Worm (Caenorhabditis elegans) whole organism, early embryonic: ENCODE measurements around the gene Y47G7B.2.

ENCODE experiments used
- B0310.2 ChIP-seq: sonication (generic microtip); optimal IDR thresholded peaks from 2 replicates; lab custom pipeline; 2016; ENCODE audit warnings: mild to moderate bottlenecking, missing genetic modification characterization, missing compliant biosample characterization
- F13C5.2 ChIP-seq: sonication (generic microtip); optimal IDR thresholded peaks from 2 replicates; lab custom pipeline; 2017; ENCODE audit warnings: mild to moderate bottlenecking, missing genetic modification characterization, inconsistent platforms, missing compliant biosample characterization
- aly-1 ChIP-seq: sonication (generic microtip); optimal IDR thresholded peaks from 2 replicates; lab custom pipeline; 2016; ENCODE audit warnings: missing genetic modification characterization, missing compliant biosample characterization
- ama-1 ChIP-seq: fragments of 150-350 bp; optimal IDR thresholded peaks from 2 replicates; lab custom pipeline; 2014
- ceh-13 ChIP-seq: fragments of 200-800 bp; sonication (Bioruptor generic); optimal IDR thresholded peaks from 2 replicates; lab custom pipeline; 2018; ENCODE audit warnings: mild to moderate bottlenecking, missing genetic modification characterization, missing compliant biosample characterization
- ceh-36 ChIP-seq: sonication (generic microtip); optimal IDR thresholded peaks from 2 replicates; lab custom pipeline; 2016; ENCODE audit warnings: missing genetic modification characterization, inconsistent platforms, missing compliant biosample characterization
- ets-7 ChIP-seq: sonication (generic microtip); optimal IDR thresholded peaks from 2 replicates; lab custom pipeline; 2016; ENCODE audit warnings: missing genotype, missing genetic modification characterization, missing compliant biosample characterization
- flt-1 ChIP-seq: fragments of 200-800 bp; sonication (Bioruptor generic); IDR thresholded peaks from 2 replicates; pipeline ENCODE4 v1.3.6; 2022; ENCODE audit warnings: missing genetic modification characterization, missing compliant biosample characterization
- hmbx-1 ChIP-seq: sonication (generic microtip); optimal IDR thresholded peaks from 2 replicates; lab custom pipeline; 2016; ENCODE audit warnings: mild to moderate bottlenecking, missing genetic modification characterization, missing compliant biosample characterization
- hmg-4 ChIP-seq: fragments of 200-800 bp; sonication (Bioruptor generic); optimal IDR thresholded peaks from 2 replicates; lab custom pipeline; 2018; ENCODE audit warnings: mild to moderate bottlenecking, missing genetic modification characterization, missing compliant biosample characterization
- hnd-1 ChIP-seq: sonication (generic microtip); optimal IDR thresholded peaks from 2 replicates; lab custom pipeline; 2016; ENCODE audit warnings: missing genetic modification characterization, missing compliant biosample characterization
- pes-1 ChIP-seq: fragments of 200-800 bp; sonication (Bioruptor generic); IDR thresholded peaks from 2 replicates; pipeline ENCODE4 v1.3.6; 2022; ENCODE audit warnings: missing genetic modification reagents, missing genetic modification characterization, missing compliant biosample characterization
- scrt-1 ChIP-seq: fragments of 200-800 bp; sonication (Bioruptor generic); IDR thresholded peaks from 2 replicates; pipeline ENCODE4 v1.3.6; 2022; ENCODE audit warnings: missing genetic modification characterization, missing compliant biosample characterization
- sea-1 ChIP-seq: fragments of 200-800 bp; sonication (Bioruptor generic); conservative IDR thresholded peaks from 2 replicates; pipeline ENCODE4 v1.3.6; 2022; ENCODE audit warnings: missing genetic modification characterization, missing compliant biosample characterization
- tbx-11 ChIP-seq: fragments of 200-800 bp; sonication (Bioruptor generic); IDR thresholded peaks from 2 replicates; pipeline ENCODE4 v1.3.6; 2022; ENCODE audit warnings: missing genetic modification characterization, missing compliant biosample characterization
- tbx-37 ChIP-seq: fragments of 200-800 bp; sonication (Bioruptor generic); conservative IDR thresholded peaks from 2 replicates; pipeline ENCODE4 v1.3.6; 2022; ENCODE audit warnings: missing genetic modification reagents, missing genetic modification characterization, missing compliant biosample characterization
- tra-4 ChIP-seq: sonication (generic microtip); optimal IDR thresholded peaks from 2 replicates; lab custom pipeline; 2017; ENCODE audit warnings: missing genetic modification characterization, missing compliant biosample characterization

Gene Y47G7B.2

ce11 chrII:2707872-2708271 lies at the start of gene Y47G7B.2:
Y47G7B.2 (minus strand) TSS chrII:2708014.
- TF ChIP-seq tbx-11 (no peak), hmbx-1 (tag; lab: Kevin White, UChicago) (no peak), flt-1 (GFP tag; lab: Robert Waterston, UW) (no peak), pes-1 (no peak), aly-1 (tag; lab: Kevin White, UChicago) (no peak), tbx-37 (GFP tag; lab: Robert Waterston, UW) (no peak), ceh-36 (no peak)

- TF ChIP-seq ceh-36 (no peak), flt-1 (GFP tag; lab: Robert Waterston, UW) (no peak), scrt-1 (GFP tag; lab: Robert Waterston, UW) (no peak), ets-7 (tag; lab: Kevin White, UChicago) (no peak), hmbx-1 (tag; lab: Kevin White, UChicago) (no peak), pes-1 (no peak), hmg-4 (GFP tag; lab: Kevin White, UChicago) (no peak), tbx-37 (GFP tag; lab: Robert Waterston, UW) (no peak), aly-1 (tag; lab: Kevin White, UChicago) (no peak), ama-1 (lab: Kevin White, UChicago) (no peak), hnd-1 (no peak), F13C5.2 (tag; lab: Kevin White, UChicago) (no peak), ceh-13 (GFP tag; lab: Kevin White, UChicago) (no peak)
Observed at ce11 chrII:2756351-2756750, 48.5 kb upstream of the Y47G7B.2 start.

ce11 chrII:2754595-2754994 lies 46.8 kb upstream of the Y47G7B.2 start:
- TF ChIP-seq scrt-1 (GFP tag; lab: Robert Waterston, UW) (no peak), sea-1 (GFP tag; lab: Robert Waterston, UW) (no peak), ceh-13 (GFP tag; lab: Kevin White, UChicago) (no peak), tbx-11 (no peak), ceh-36 (no peak), hmg-4 (GFP tag; lab: Kevin White, UChicago) (no peak), B0310.2 (tag; lab: Kevin White, UChicago) (no peak), ama-1 (lab: Kevin White, UChicago) (no peak), tbx-37 (GFP tag; lab: Robert Waterston, UW) (no peak), hmbx-1 (tag; lab: Kevin White, UChicago) (no peak)

ce11 chrII:2752999-2753398 lies 45.2 kb upstream of the Y47G7B.2 start, which contains the start of gene F29A7.3:
F29A7.3 (plus strand) TSS chrII:2753299.
- no peak for TF ChIP-seq ets-7 (tag; lab: Kevin White, UChicago)
- TF ChIP-seq F13C5.2 (tag; lab: Kevin White, UChicago) = no peak
- TF ChIP-seq scrt-1 (GFP tag; lab: Robert Waterston, UW) = no peak

- TF ChIP-seq tra-4 = no peak
- TF ChIP-seq hnd-1 = no peak
- TF ChIP-seq pes-1 = 0 out of 2 replicates have a peak, but pooled peaks have one; percentile 58
- TF ChIP-seq ets-7 (tag; lab: Kevin White, UChicago) = no peak
Observed at ce11 chrII:2752536-2752935, 44.7 kb upstream of the Y47G7B.2 start, which contains the start of gene F29A7.6. F29A7.6 (minus strand) TSS chrII:2752611.

ce11 chrII:2751278-2751677 lies 43.5 kb upstream of the Y47G7B.2 start:
- TF ChIP-seq F13C5.2 (tag; lab: Kevin White, UChicago) = no peak
- TF ChIP-seq ceh-13 (GFP tag; lab: Kevin White, UChicago) = no peak
- TF ChIP-seq hmg-4 (GFP tag; lab: Kevin White, UChicago) = no peak
- no peak for TF ChIP-seq aly-1 (tag; lab: Kevin White, UChicago)
- no peak for TF ChIP-seq hmbx-1 (tag; lab: Kevin White, UChicago)
- TF ChIP-seq flt-1 (GFP tag; lab: Robert Waterston, UW) = no peak
- no peak for TF ChIP-seq sea-1 (GFP tag; lab: Robert Waterston, UW)
- no peak for TF ChIP-seq pes-1
- TF ChIP-seq scrt-1 (GFP tag; lab: Robert Waterston, UW) = no peak
- TF ChIP-seq tra-4 = no peak
- no peak for TF ChIP-seq B0310.2 (tag; lab: Kevin White, UChicago)
- TF ChIP-seq hnd-1 = no peak
- TF ChIP-seq ceh-36 = no peak
- TF ChIP-seq tbx-37 (GFP tag; lab: Robert Waterston, UW) = no peak
- TF ChIP-seq tbx-11 = no peak
- TF ChIP-seq ets-7 (tag; lab: Kevin White, UChicago) = no peak
- TF ChIP-seq ama-1 (lab: Kevin White, UChicago) = no peak

ce11 chrII:2749595-2750048 lies 41.8 kb upstream of the Y47G7B.2 start, which contains the start of gene F29A7.4:
F29A7.4 (plus strand) TSS chrII:2749998.
- TF ChIP-seq tbx-11 (no peak), sea-1 (GFP tag; lab: Robert Waterston, UW) (no peak), ets-7 (tag; lab: Kevin White, UChicago) (no peak), aly-1 (tag; lab: Kevin White, UChicago) (no peak), F13C5.2 (tag; lab: Kevin White, UChicago) (no peak), tra-4 (no peak), scrt-1 (GFP tag; lab: Robert Waterston, UW) (no peak), hmg-4 (GFP tag; lab: Kevin White, UChicago) (no peak), pes-1 (no peak), ceh-36 (no peak), flt-1 (GFP tag; lab: Robert Waterston, UW) (no peak), ama-1 (lab: Kevin White, UChicago) (no peak), hmbx-1 (tag; lab: Kevin White, UChicago) (no peak), B0310.2 (tag; lab: Kevin White, UChicago) (no peak), tbx-37 (GFP tag; lab: Robert Waterston, UW) (no peak), ceh-13 (GFP tag; lab: Kevin White, UChicago) (no peak), hnd-1 (no peak)
